Worm (Caenorhabditis elegans) whole organism, early embryonic: ENCODE results near the gene zip-2.

Source experiments
- B0310.2 ChIP-seq: sonication (generic microtip); optimal IDR thresholded peaks from 2 replicates; lab custom pipeline; 2016; ENCODE audit warnings: mild to moderate bottlenecking, missing genetic modification characterization, missing compliant biosample characterization
- aly-1 ChIP-seq: sonication (generic microtip); optimal IDR thresholded peaks from 2 replicates; lab custom pipeline; 2016; ENCODE audit warnings: missing genetic modification characterization, missing compliant biosample characterization
- ama-1 ChIP-seq: fragments of 150-350 bp; optimal IDR thresholded peaks from 2 replicates; lab custom pipeline; 2014
- ceh-13 ChIP-seq: fragments of 200-800 bp; sonication (Bioruptor generic); optimal IDR thresholded peaks from 2 replicates; lab custom pipeline; 2018; ENCODE audit warnings: mild to moderate bottlenecking, missing genetic modification characterization, missing compliant biosample characterization
- ceh-36 ChIP-seq: sonication (generic microtip); optimal IDR thresholded peaks from 2 replicates; lab custom pipeline; 2016; ENCODE audit warnings: missing genetic modification characterization, inconsistent platforms, missing compliant biosample characterization
- ets-7 ChIP-seq: sonication (generic microtip); optimal IDR thresholded peaks from 2 replicates; lab custom pipeline; 2016; ENCODE audit warnings: missing genotype, missing genetic modification characterization, missing compliant biosample characterization
- flt-1 ChIP-seq: fragments of 200-800 bp; sonication (Bioruptor generic); IDR thresholded peaks from 2 replicates; pipeline ENCODE4 v1.3.6; 2022; ENCODE audit warnings: missing genetic modification characterization, missing compliant biosample characterization
- hmbx-1 ChIP-seq: sonication (generic microtip); optimal IDR thresholded peaks from 2 replicates; lab custom pipeline; 2016; ENCODE audit warnings: mild to moderate bottlenecking, missing genetic modification characterization, missing compliant biosample characterization
- hmg-4 ChIP-seq: fragments of 200-800 bp; sonication (Bioruptor generic); optimal IDR thresholded peaks from 2 replicates; lab custom pipeline; 2018; ENCODE audit warnings: mild to moderate bottlenecking, missing genetic modification characterization, missing compliant biosample characterization
- scrt-1 ChIP-seq: fragments of 200-800 bp; sonication (Bioruptor generic); IDR thresholded peaks from 2 replicates; pipeline ENCODE4 v1.3.6; 2022; ENCODE audit warnings: missing genetic modification characterization, missing compliant biosample characterization
- sea-1 ChIP-seq: fragments of 200-800 bp; sonication (Bioruptor generic); conservative IDR thresholded peaks from 2 replicates; pipeline ENCODE4 v1.3.6; 2022; ENCODE audit warnings: missing genetic modification characterization, missing compliant biosample characterization
- tbx-11 ChIP-seq: fragments of 200-800 bp; sonication (Bioruptor generic); IDR thresholded peaks from 2 replicates; pipeline ENCODE4 v1.3.6; 2022; ENCODE audit warnings: missing genetic modification characterization, missing compliant biosample characterization
- tbx-37 ChIP-seq: fragments of 200-800 bp; sonication (Bioruptor generic); conservative IDR thresholded peaks from 2 replicates; pipeline ENCODE4 v1.3.6; 2022; ENCODE audit warnings: missing genetic modification reagents, missing genetic modification characterization, missing compliant biosample characterization
- tra-4 ChIP-seq: sonication (generic microtip); optimal IDR thresholded peaks from 2 replicates; lab custom pipeline; 2017; ENCODE audit warnings: missing genetic modification characterization, missing compliant biosample characterization

- TF ChIP-seq ceh-13 (GFP tag; lab: Kevin White, UChicago): no peak
- TF ChIP-seq hmg-4 (GFP tag; lab: Kevin White, UChicago): no peak
- no peak for TF ChIP-seq flt-1 (GFP tag; lab: Robert Waterston, UW)
- no peak for TF ChIP-seq hmbx-1
- TF ChIP-seq scrt-1: no peak
- no peak for TF ChIP-seq aly-1
- TF ChIP-seq ceh-36: no peak
- no peak for TF ChIP-seq ama-1 (lab: Kevin White, UChicago)
- TF ChIP-seq tra-4 (tag; lab: Kevin White, UChicago): no peak
- no peak for TF ChIP-seq tbx-11
- no peak for TF ChIP-seq tbx-37
- no peak for TF ChIP-seq sea-1 (GFP tag; lab: Robert Waterston, UW)
- TF ChIP-seq ets-7 (tag; lab: Kevin White, UChicago): no peak
- no peak for TF ChIP-seq B0310.2
These were observed 16.9 kb upstream of the zip-2 start, which contains the start of gene dac-1 for ce11 chrIII:815845-816244.
